Worm (Caenorhabditis elegans) whole organism, L2 larva: ENCODE data around the gene ZK1128.1.

Source experiments
- ama-1 ChIP-seq: fragments of 150-350 bp; optimal IDR thresholded peaks from 2 replicates; lab custom pipeline; 2018; ENCODE audit warnings: inconsistent platforms
- egl-27 ChIP-seq: sonication (generic microtip); optimal IDR thresholded peaks from 3 replicates; lab custom pipeline; 2017; ENCODE audit warnings: missing biosample characterization, missing genetic modification reagents, missing genetic modification characterization
- elt-3 ChIP-seq: sonication (generic microtip); optimal IDR thresholded peaks from 2 replicates; lab custom pipeline; 2017; ENCODE audit warnings: missing biosample characterization, missing genetic modification characterization
- lin-13 ChIP-seq: fragments of 150-350 bp; optimal IDR thresholded peaks from 2 replicates; lab custom pipeline; 2014; ENCODE audit warnings: missing biosample characterization, missing genetic modification reagents, missing genetic modification characterization
- lin-39 ChIP-seq: fragments of 150-350 bp; optimal IDR thresholded peaks from 2 replicates; lab custom pipeline; 2014; ENCODE audit warnings: missing biosample characterization, missing genetic modification reagents, missing genetic modification characterization
- lsy-2 ChIP-seq, 2 experiments: fragments of 150-350 bp in 1 of 2; sonication (generic microtip) in 1 of 2; optimal IDR thresholded peaks; 2 replicates each; lab custom pipeline; 2014 to 2017; ENCODE audit warnings: missing biosample characterization in 2 of 2, missing genetic modification characterization in 2 of 2
- mdl-1 ChIP-seq, 2 experiments: fragments of 150-350 bp in 1 of 2; sonication (generic microtip) in 1 of 2; optimal IDR thresholded peaks; 2 replicates each; lab custom pipeline; 2017; ENCODE audit warnings: missing biosample characterization in 2 of 2, missing genetic modification characterization in 2 of 2
- nhr-21 ChIP-seq: fragments of 150-350 bp; optimal IDR thresholded peaks from 2 replicates; lab custom pipeline; 2014; ENCODE audit warnings: missing biosample characterization, missing genetic modification characterization
- snpc-4 ChIP-seq: fragments of 150-350 bp; optimal IDR thresholded peaks from 2 replicates; lab custom pipeline; 2014; ENCODE audit warnings: missing biosample characterization, missing genetic modification characterization
- unc-55 ChIP-seq: fragments of 150-350 bp; sonication (generic microtip); optimal IDR thresholded peaks from 3 replicates; lab custom pipeline; 2014; ENCODE audit warnings: missing biosample characterization, missing genetic modification reagents, missing genetic modification characterization
- ztf-11 ChIP-seq: sonication (generic microtip); optimal IDR thresholded peaks from 2 replicates; lab custom pipeline; 2017; ENCODE audit warnings: missing biosample characterization, missing genetic modification characterization

DNA sequence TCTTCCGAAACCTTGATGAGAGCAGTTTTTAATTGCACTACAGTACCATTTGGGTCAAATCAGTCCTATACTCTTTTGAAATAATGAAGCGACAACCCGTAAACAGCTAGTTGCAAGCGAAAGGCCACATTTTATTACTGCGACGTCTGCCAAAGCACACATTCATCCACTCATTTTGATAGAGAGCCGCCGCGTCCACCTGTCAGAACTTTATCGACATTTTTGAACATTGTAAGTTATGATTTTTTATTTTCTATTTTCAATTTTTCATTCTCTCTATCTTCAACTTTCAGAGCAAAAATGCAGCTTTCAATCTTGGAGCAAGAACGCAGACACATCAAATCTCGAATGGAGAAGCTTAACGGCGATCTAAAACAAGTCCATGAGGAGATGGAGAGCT, 26.2 kb upstream of the ZK1128.1 start, which contains the start of gene K08E5.6:
- TF ChIP-seq snpc-4 (tag; lab: Kevin White, UChicago), result no peak
- no peak for TF ChIP-seq lin-39 (tag; lab: Kevin White, UChicago)
- no peak for TF ChIP-seq ztf-11 (tag; lab: Kevin White, UChicago)
- no peak for TF ChIP-seq unc-55 (GFP tag; lab: Kevin White, UChicago)
- no peak for TF ChIP-seq egl-27
- TF ChIP-seq ama-1, result no peak
- no peak for TF ChIP-seq mdl-1 (tag; optimal IDR thresholded peaks at IDR 0.05; lab: Kevin White, UChicago)
- TF ChIP-seq elt-3, result no peak
- no peak for TF ChIP-seq lin-13 (GFP tag; lab: Kevin White, UChicago)
- no peak for TF ChIP-seq lsy-2 (tag; optimal IDR thresholded peaks at IDR 0.05; lab: Kevin White, UChicago)
- no peak for TF ChIP-seq nhr-21
